Fruit fly (Drosophila melanogaster) whole organism, wandering third instar larva: ENCODE data around the gene Ir94e.

Source experiments
- Hr78 ChIP-seq: fragments of >200 bp; optimal IDR thresholded peaks from 2 replicates; lab custom pipeline; 2017; ENCODE audit warnings: missing biosample characterization, missing genetic modification characterization
- Hr83 ChIP-seq: fragments of 200-300 bp; sonication (Bioruptor generic); optimal IDR thresholded peaks from 2 replicates; lab custom pipeline; 2016; ENCODE audit warnings: missing biosample characterization, mild to moderate bottlenecking, missing genetic modification characterization, moderate library complexity; ENCODE audit not compliant: poor library complexity, severe bottlenecking
- Jra ChIP-seq: sonication (Bioruptor generic); optimal IDR thresholded peaks from 2 replicates; lab custom pipeline; 2016; ENCODE audit warnings: missing biosample characterization, missing genetic modification characterization
- N ChIP-seq: fragments of >200 bp; optimal IDR thresholded peaks from 2 replicates; lab custom pipeline; 2018; ENCODE audit warnings: missing biosample characterization, missing external identifiers, missing genetic modification characterization
- foxo ChIP-seq, 2 experiments: fragments of 200-800 bp; sonication (Bioruptor generic); optimal IDR thresholded peaks; 2 replicates in 1 of 2; 3 replicates in 1 of 2; lab custom pipeline; 2016 to 2017; ENCODE audit warnings: missing biosample characterization in 2 of 2, missing genetic modification characterization in 2 of 2
- fru ChIP-seq: fragments of 200-800 bp; sonication (Bioruptor generic); optimal IDR thresholded peaks from 3 replicates; lab custom pipeline; 2016; ENCODE audit warnings: missing biosample characterization, mild to moderate bottlenecking, missing genetic modification characterization
- h ChIP-seq: fragments of 200-800 bp; sonication (Bioruptor generic); optimal IDR thresholded peaks from 3 replicates; lab custom pipeline; 2016; ENCODE audit warnings: missing biosample characterization, mild to moderate bottlenecking, missing genetic modification characterization
- pan ChIP-seq: fragments of >200 bp; optimal IDR thresholded peaks from 2 replicates; lab custom pipeline; 2017
- sage ChIP-seq: fragments of 200-800 bp; sonication (Bioruptor generic); optimal IDR thresholded peaks from 2 replicates; lab custom pipeline; 2016; ENCODE audit warnings: missing biosample characterization, mild to moderate bottlenecking, missing genetic modification characterization
- sv ChIP-seq: fragments of 200-800 bp; sonication (Bioruptor generic); optimal IDR thresholded peaks from 3 replicates; lab custom pipeline; 2016; ENCODE audit warnings: missing biosample characterization, missing genetic modification characterization
- woc ChIP-seq: sonication (Bioruptor generic); optimal IDR thresholded peaks from 2 replicates; lab custom pipeline; 2016; ENCODE audit warnings: missing biosample characterization, mild to moderate bottlenecking, missing genetic modification characterization

dm6 chr3R:23455866-23456265 lies 50.6 kb downstream of the Ir94e start:
- TF ChIP-seq foxo (GFP tag; optimal IDR thresholded peaks at IDR 0.05; lab: Kevin White, UChicago) (no peak), fru (GFP tag; lab: Kevin White, UChicago) (no peak), N (GFP tag; lab: Kevin White, UChicago) (no peak), woc (GFP tag; lab: Kevin White, UChicago) (no peak), sage (GFP tag; lab: Kevin White, UChicago) (no peak), Hr78 (no peak), h (GFP tag; lab: Kevin White, UChicago) (no peak), sv (no peak), Jra (GFP tag; lab: Kevin White, UChicago) (no peak), pan (lab: Kevin White, UChicago) (no peak), Hr83 (no peak)
